Worm (Caenorhabditis elegans): ENCODE measurements around the gene apc-10.

Gene apc-10

ce11 chrV:10399290-10399689 is 26.9 kb downstream of the apc-10 start:
- no peak for TF ChIP-seq tbx-2 (tag; optimal IDR thresholded peaks at IDR 0.05)
- peak; percentile 77 for TF ChIP-seq elt-2 (tag; optimal IDR thresholded peaks at IDR 0.05)

DNA sequence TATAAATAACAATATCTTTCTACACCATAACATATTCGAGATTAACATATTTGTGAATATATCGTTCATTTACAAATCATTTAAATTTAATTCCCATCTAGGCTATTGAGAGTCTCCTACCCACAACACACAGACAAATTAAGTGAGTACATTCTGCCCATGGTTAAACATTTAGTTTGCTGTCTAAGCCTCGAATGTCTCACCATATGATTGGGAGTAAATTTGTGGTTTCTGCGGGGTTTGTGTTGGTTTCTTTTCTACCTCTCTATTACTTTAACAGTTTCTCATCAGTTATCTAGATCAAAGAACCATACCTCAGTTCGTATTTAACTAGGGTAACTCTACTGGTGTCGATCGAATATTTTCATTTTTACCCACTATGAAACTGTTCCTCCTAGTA is 27.7 kb downstream of the apc-10 start, which contains the start of gene ugt-2:
Gene ugt-2, plus strand, starts transcription at position 371 of the 400 bp plus-strand sequence.
- TF ChIP-seq ceh-14 (tag; optimal IDR thresholded peaks at IDR 0.05) = no peak

DNA sequence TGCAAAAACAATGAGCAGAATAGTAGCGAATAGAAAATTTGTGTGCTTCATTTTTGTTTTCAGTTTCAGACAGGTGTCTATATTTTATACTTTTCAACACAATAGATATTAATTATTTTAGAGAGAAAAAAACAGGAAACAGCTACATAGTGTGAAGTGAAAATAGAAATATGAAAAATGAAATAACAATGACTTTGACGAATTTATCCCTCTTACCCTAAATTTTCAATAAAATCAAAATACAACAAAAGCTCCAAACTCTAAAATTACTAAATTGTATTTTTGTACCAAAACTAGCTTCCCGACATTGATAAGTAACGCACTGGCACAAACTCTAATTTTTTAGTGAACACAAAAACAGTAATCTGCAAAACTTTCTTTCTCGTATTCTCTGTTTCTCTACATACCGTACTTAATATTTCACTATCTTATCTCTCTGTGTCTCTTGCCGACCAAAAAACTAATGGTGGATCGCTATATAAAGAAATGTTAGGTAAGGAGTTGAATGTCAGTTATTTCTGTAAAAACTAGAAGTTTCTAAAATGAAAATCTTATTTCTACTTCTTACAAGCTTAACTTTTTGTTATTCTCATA is 30.9 kb downstream of the apc-10 start, which contains the start of the genes col-151 and ugt-1:
Gene col-151, minus strand, starts transcription at position 51 of the 594 bp plus-strand sequence.
Gene ugt-1, plus strand, starts transcription at position 491 of the 594 bp plus-strand sequence.
- TF ChIP-seq fkh-10 (GFP tag; optimal IDR thresholded peaks at IDR 0.05) (no peak), hlh-13 (GFP tag; optimal IDR thresholded peaks at IDR 0.05) (no peak), ref-2 (tag; optimal IDR thresholded peaks at IDR 0.05) (no peak), ahr-1 (tag; optimal IDR thresholded peaks at IDR 0.05) (no peak), pqm-1 (tag; optimal IDR thresholded peaks at IDR 0.05) (no peak), ceh-9 (tag; optimal IDR thresholded peaks at IDR 0.05) (no peak), ceh-2 (tag; optimal IDR thresholded peaks at IDR 0.05) (no peak), sdc-2 (tag; optimal IDR thresholded peaks at IDR 0.05) (no peak), ceh-30 (tag; optimal IDR thresholded peaks at IDR 0.05) (no peak)

- TF ChIP-seq F13H6.1 (tag; optimal IDR thresholded peaks at IDR 0.05) (no peak), ceh-45 (GFP tag; IDR thresholded peaks at IDR 0.05) (no peak), ceh-24 (tag; optimal IDR thresholded peaks at IDR 0.05) (no peak), npax-4 (tag; optimal IDR thresholded peaks at IDR 0.05) (no peak), ceh-14 (tag; optimal IDR thresholded peaks at IDR 0.05) (no peak), tbx-2 (tag; optimal IDR thresholded peaks at IDR 0.05) (no peak), rnt-1 (tag; optimal IDR thresholded peaks at IDR 0.05) (no peak)
Observed at ce11 chrV:10393708-10394107, 32.4 kb downstream of the apc-10 start.

DNA sequence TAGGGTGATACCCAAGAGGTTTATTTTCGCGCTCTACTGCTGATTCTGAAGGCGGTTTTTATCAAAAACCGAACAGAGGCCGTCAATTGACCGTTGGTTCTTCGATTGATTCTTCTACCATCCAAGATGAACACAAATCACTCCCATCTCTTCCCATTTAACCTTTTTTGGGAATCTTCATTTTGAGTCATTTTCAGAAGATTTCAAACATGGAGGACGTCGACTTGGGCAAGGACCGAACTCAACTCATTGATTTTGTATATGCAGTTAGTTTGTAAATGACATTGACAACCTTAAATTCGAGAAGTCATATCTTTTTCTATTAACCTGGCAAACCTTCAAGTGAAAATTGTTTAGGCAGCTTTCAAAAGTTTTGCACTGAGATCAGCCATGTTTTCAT is 37.8 kb downstream of the apc-10 start, which contains the start of gene AC3.5:
Gene AC3.5, plus strand, starts transcription at position 210 of the 400 bp plus-strand sequence.
- no peak for TF ChIP-seq ztf-16 (tag; optimal IDR thresholded peaks at IDR 0.05)
- TF ChIP-seq ceh-31 (tag; optimal IDR thresholded peaks at IDR 0.05) = no peak
- TF ChIP-seq tbx-7 (tag; optimal IDR thresholded peaks at IDR 0.05) = no peak
- no peak for TF ChIP-seq ahr-1 (tag; optimal IDR thresholded peaks at IDR 0.05)
- no peak for TF ChIP-seq ceh-30 (tag; optimal IDR thresholded peaks at IDR 0.05)
- no peak for TF ChIP-seq ceh-22 (tag; optimal IDR thresholded peaks at IDR 0.05)
- no peak for TF ChIP-seq pag-3 (tag; optimal IDR thresholded peaks at IDR 0.05; ENCODE audit: borderline replicate concordance)
- no peak for TF ChIP-seq nhr-11 (tag; optimal IDR thresholded peaks at IDR 0.05)
- TF ChIP-seq mec-3 (tag; optimal IDR thresholded peaks at IDR 0.05; ENCODE audit: borderline replicate concordance) = no peak
- no peak for TF ChIP-seq che-1 (tag; optimal IDR thresholded peaks at IDR 0.05)
- TF ChIP-seq rnt-1 (tag; optimal IDR thresholded peaks at IDR 0.05) = no peak
- TF ChIP-seq fkh-10 (GFP tag; optimal IDR thresholded peaks at IDR 0.05) = no peak
- TF ChIP-seq pha-4 (tag; optimal IDR thresholded peaks at IDR 0.05) = no peak
- TF ChIP-seq lin-11 (tag; optimal IDR thresholded peaks at IDR 0.05) = no peak
- TF ChIP-seq fkh-6 (tag; optimal IDR thresholded peaks at IDR 0.05) = no peak
- TF ChIP-seq hlh-30 (tag; optimal IDR thresholded peaks at IDR 0.05; ENCODE audit: insufficient read depth) = no peak
- no peak for TF ChIP-seq F13H6.1 (tag; optimal IDR thresholded peaks at IDR 0.05)

- TF ChIP-seq ceh-19 (GFP tag; optimal IDR thresholded peaks at IDR 0.05) (no peak), sdc-2 (tag; optimal IDR thresholded peaks at IDR 0.05) (no peak)
Observed at ce11 chrV:10387412-10387811, 38.7 kb downstream of the apc-10 start.

DNA sequence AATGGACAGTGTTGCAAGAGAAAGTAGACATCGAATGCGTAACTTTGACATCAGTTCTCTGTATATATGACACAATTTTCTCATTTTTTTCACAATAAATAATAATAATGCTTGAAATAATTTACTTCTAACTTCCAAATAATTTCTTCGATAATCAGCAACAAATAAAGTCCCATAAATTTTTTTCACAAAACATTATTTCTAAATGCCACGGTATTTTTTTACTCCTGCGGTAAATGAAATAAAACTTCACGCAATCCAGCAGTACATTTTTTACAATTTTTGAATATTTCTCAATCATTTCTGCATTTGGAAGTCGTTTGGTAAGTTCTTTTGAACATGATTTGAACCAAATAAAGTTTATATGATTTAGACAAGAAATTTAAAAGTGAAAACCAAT is 42.2 kb downstream of the apc-10 start, which contains the start of gene spe-10:
Gene spe-10, plus strand, starts transcription at position 301 of the 400 bp plus-strand sequence.
- TF ChIP-seq dmd-4 (tag; optimal IDR thresholded peaks at IDR 0.05; ENCODE audit: borderline replicate concordance) (no peak), fkh-10 (GFP tag; optimal IDR thresholded peaks at IDR 0.05) (no peak), elt-2 (tag; optimal IDR thresholded peaks at IDR 0.05) (no peak), ceh-19 (GFP tag; optimal IDR thresholded peaks at IDR 0.05) (no peak), ztf-16 (tag; optimal IDR thresholded peaks at IDR 0.05) (no peak), ama-1 (optimal IDR thresholded peaks at IDR 0.05) (no peak), che-1 (tag; optimal IDR thresholded peaks at IDR 0.05) (no peak), elt-4 (tag; optimal IDR thresholded peaks at IDR 0.05) (no peak), pros-1 (tag; optimal IDR thresholded peaks at IDR 0.05) (no peak), hlh-15 (tag; optimal IDR thresholded peaks at IDR 0.05) (no peak), hlh-30 (tag; optimal IDR thresholded peaks at IDR 0.05; ENCODE audit: insufficient read depth) (no peak), pha-2 (tag; optimal IDR thresholded peaks at IDR 0.05) (no peak), lin-11 (tag; optimal IDR thresholded peaks at IDR 0.05) (no peak), fax-1 (tag; optimal IDR thresholded peaks at IDR 0.05) (no peak), K09A11.1 (tag; optimal IDR thresholded peaks at IDR 0.05; ENCODE audit: insufficient read depth) (no peak), K02D7.2 (tag; optimal IDR thresholded peaks at IDR 0.05) (no peak)
